Fruit fly (Drosophila melanogaster): ENCODE measurements around the gene CG42779.

dm6 chr3R:17118917-17119378 lies 2.4 kb upstream of the CG42779 start:
- TF ChIP-seq Sin3A (optimal IDR thresholded peaks at IDR 0.05) (no peak), h (optimal IDR thresholded peaks at IDR 0.05) (no peak), insv (optimal IDR thresholded peaks at IDR 0.05) (no peak), ttk (optimal IDR thresholded peaks at IDR 0.05) (no peak), psq (optimal IDR thresholded peaks at IDR 0.05) (no peak), Myc (optimal IDR thresholded peaks at IDR 0.05) (no peak)

Measured in Kc167 (cell line).